Fruit fly (Drosophila melanogaster) ovary, adult (tissue): Measurements from ENCODE around the gene CG17327.

Source experiments
- CG17801 ChIP-seq: fragments of 200-800 bp; optimal IDR thresholded peaks from 2 replicates; lab custom pipeline; 2019; ENCODE audit warnings: missing biosample characterization, mild to moderate bottlenecking, missing genetic modification characterization, moderate library complexity; ENCODE audit not compliant: partially characterized antibody

CG17327 gene

DNA sequence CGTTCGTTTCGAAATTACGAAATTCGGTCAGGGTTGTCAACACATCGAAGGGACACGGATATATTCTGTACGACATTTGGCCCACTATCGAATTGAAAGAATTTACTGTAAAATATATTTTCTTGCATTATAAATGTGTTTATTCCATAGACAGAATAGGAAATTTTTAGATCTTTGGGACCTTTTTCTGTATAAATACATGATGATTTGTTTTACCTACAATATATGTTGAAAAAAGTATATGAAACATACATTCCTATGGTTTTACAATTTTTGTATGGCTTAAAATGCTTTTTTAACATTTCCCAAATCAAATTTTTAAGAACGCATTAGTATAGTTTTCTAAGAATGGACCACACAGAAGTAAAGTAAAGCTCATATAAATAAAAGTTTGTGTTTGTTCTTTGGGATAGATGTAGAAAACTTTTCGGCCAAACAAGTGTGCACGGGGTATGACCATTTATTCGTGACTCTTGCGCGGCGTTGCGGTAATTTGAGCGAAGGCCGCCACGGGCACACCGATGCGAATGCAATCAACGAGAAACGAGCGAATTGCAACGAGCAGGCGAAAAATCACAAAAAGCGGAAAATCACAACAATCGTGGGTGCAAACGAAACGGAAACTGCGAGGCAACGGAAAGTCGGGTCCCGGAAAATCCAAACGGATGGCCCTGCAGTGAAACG, at the start of gene CG17327, which contains the start of the genes CG44194 and CG7518:
Gene CG17327, minus strand, starts transcription at position 177 of the 684 bp plus-strand sequence.
Gene CG44194, minus strand, starts transcription at position 177 of the 684 bp plus-strand sequence.
Gene CG7518, plus strand, starts transcription at position 540 of the 684 bp plus-strand sequence.
- no peak for TF ChIP-seq CG17801 (GFP tag; lab: Kevin White, UChicago)

DNA sequence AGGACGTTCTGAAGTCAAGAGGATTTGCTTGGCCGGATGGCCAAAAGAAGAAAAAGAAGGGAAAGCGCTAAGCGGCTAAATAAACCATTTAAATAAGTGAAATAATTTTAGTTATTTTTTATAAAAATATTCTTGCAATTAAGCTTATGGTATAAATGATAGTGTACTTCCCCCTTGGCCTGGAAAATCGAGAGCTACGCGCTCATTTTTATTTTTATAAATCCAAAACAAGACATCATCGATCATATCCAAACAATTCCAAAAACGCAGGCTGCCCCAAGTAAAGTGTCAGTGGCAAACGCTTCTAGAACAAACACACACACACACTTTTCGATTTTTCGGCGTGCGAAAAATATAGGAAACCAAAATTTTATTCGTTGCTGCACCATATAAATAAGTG, 46.9 kb upstream of the CG17327 start, which contains the start of gene Hsc70-2:
Gene Hsc70-2, plus strand, starts transcription at position 301 of the 400 bp plus-strand sequence.
- no peak for TF ChIP-seq CG17801 (GFP tag; lab: Kevin White, UChicago)

DNA sequence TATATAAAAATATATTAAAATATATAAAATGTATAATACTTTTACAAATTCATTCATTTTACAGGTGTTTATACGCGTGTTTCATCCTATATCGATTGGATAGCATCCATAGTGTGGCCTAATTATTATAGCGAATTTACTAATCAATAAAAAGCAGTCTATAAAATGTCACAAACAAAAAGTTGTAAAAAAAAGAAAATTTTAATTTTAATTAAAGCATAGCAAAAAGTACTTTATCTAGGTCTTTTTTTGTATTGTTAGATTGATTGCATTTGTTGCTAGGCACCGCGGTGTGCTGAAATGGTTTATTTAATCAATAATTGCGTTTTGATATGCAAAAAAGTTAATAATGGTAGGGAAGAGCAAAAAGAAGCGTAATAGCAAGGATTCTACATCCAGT, 46.3 kb upstream of the CG17327 start, which contains the start of gene CG45122:
Gene CG45122, plus strand, starts transcription at position 301 of the 400 bp plus-strand sequence.
- TF ChIP-seq CG17801 (GFP tag; lab: Kevin White, UChicago): no peak

DNA sequence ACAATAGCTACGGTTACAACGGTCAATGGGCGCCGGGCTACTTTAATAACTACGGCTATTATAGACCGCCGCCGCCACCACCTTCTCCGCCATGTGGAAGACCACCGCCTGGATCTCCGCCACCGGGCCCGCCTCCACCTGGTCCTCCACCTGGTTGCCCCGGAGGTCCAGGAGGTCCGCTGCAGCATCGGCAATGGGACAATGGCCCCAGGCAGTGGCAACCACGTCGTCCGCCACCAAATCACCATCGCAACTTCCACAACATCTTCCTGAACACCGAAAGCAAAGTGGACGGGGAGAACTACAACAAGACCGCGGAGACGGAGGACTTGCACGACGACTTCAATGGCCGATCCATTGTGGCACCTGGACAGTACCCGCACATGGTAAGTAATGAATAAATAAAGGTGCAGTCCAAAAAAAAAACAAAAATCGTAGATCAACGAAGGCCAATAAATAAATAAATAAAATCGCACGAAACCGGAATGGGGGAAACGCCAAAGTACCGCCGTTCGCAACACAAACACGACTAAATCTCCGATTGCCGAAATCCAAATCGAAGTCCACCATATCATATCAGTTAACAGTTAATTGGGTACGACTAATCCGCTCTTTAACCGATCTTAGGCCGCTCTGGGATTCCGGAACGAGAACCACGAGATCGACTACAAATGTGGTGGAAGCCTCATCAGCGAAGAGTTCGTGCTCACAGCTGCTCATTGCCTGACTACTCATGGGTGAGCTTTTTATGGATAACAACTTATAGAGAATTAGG, 44.9 kb upstream of the CG17327 start, which contains the start of gene snk:
Gene snk, minus strand, starts transcription at position 513 of the 775 bp plus-strand sequence.
- no peak for TF ChIP-seq CG17801 (GFP tag; lab: Kevin White, UChicago)

DNA sequence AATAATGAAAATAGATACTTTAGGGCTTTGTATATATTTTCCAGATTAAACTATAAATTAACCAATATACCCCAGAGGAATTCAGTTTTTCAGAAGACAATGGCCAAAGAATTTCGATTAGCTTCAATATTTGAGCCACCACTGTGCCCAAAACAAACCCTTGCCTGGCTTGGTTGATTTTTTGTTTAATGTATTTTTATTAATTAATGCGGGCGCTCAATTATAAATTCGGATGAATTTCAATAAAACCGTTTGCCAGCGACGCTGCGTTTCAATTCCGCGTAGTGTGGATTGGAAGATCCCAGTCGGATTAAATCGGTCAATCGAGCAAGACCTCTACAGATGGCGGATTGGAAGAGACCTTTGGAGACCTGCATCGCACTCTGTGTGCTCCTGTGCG, 44.2 kb upstream of the CG17327 start, which contains the start of gene CG11670:
Gene CG11670, plus strand, starts transcription at position 301 of the 400 bp plus-strand sequence.
- no peak for TF ChIP-seq CG17801 (GFP tag; lab: Kevin White, UChicago)

DNA sequence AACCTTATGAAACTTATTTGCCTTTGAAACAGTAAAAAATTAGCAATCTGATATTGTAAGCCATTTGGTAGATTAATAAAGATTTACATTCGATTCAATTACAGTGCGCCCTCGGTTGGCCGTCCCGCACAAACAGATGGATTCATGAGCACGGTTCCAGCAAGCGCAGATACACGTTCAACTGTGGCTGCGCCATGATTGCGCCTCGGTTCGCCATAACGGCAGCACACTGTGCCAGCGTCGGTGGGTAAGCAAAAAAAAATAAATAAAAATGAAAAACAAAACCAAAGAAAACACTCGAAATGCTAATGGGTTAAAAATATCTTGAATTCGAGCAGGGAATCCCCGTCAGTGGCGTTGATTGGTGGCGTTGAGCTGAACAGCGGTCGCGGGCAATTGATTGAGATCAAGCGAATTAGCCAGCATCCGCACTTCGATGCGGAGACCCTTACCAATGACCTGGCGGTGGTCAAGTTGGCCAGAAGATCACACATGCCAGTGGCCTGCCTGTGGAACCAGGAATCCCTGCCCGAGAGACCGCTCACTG, 41.6 kb upstream of the CG17327 start:
- TF ChIP-seq CG17801 (GFP tag; lab: Kevin White, UChicago): no peak

DNA sequence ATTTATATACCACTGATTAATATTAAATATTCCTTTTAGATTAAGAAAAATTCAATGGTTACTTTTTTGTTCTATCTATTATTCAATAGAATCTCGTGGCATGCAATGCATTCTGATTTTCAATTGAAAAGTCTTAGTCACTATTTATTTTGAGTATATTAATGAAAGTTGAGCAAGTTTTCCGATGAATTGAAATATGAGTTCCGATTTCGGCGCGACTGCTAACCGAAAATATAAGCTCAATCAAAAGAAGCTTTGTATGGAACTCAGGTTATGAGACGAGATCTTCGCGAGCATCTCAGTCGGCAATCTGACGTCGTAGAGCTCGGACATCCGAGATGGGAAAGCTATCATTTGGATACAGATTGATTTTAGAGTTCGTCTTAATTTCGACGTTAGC, 40.5 kb upstream of the CG17327 start, which contains the start of gene CG11668:
Gene CG11668, plus strand, starts transcription at position 301 of the 400 bp plus-strand sequence.
- no peak for TF ChIP-seq CG17801 (GFP tag; lab: Kevin White, UChicago)

DNA sequence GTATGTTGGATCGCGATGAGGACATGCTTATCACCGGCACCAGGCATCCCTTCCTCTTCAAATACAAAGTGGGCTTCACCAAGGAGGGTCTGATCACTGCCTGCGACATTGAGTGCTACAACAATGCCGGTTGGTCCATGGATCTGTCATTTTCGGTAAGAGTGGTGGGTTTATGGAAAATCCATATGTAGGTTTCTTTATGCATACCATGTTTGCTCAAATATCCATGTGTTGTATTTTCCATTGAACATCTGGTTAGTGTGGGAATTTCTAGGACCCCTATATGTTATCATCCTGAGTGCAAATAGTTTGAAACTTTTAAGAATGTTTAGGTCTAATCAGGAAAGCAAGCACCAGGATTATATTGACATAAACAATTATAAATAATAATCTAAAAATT, 38.5 kb upstream of the CG17327 start:
- TF ChIP-seq CG17801 (GFP tag; lab: Kevin White, UChicago): no peak

DNA sequence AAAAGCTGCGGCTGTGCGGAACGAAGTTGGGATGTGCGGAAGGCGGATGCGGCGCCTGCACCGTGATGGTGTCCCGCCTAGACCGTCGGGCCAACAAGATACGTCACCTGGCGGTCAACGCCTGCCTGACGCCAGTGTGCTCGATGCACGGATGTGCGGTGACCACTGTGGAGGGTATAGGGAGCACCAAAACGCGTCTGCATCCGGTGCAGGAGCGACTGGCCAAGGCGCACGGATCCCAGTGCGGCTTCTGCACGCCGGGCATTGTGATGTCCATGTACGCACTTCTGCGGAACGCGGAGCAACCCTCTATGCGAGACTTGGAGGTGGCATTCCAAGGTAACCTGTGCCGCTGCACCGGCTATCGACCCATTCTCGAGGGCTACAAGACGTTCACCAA, 36.1 kb upstream of the CG17327 start:
- TF ChIP-seq CG17801 (GFP tag; lab: Kevin White, UChicago): no peak

DNA sequence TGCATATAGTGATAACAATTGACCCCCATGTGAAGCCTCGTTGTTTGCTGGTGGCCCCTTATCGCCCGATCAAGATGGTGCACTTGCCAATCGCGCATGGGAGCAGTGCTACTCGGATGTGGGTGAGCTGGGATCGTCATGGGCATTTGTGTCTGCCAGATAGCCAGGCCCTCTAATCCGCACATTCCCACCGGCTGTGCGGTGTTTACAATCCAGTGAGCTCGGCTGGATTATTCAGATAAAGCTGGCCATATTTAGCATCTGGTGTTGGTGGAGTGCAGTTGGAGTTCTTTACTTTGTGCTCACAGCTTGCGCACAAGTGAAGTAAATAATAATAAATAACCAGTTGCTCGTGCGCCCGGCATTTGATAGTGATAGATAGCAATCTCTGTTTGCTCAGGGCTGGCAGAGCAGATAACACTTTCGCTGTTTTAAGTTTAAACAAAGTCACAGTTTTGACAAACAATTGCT, 35.5 kb upstream of the CG17327 start:
- TF ChIP-seq CG17801 (GFP tag; lab: Kevin White, UChicago): peak; percentile 34

DNA sequence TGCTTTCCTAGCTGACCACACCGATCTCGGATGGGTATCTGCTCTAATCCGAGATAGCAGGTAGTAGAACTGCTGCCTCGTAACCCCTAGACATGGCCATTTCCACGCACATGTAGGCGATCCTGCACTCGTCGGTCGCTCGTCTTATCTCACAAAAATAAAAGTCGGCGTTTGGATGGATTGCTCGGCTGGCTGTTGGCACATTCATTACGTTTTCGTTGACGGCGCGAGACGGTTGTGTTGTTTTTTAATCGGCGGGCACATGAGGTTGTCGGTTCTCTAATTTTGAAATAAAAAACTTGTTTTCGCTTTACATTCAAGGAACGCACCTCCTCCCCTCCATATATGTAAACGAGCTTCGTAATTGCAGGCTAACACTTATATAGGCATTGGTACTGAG, 34.8 kb upstream of the CG17327 start, which contains the start of gene ry:
Gene ry, plus strand, starts transcription at position 206 of the 400 bp plus-strand sequence.
- no peak for TF ChIP-seq CG17801 (GFP tag; lab: Kevin White, UChicago)

DNA sequence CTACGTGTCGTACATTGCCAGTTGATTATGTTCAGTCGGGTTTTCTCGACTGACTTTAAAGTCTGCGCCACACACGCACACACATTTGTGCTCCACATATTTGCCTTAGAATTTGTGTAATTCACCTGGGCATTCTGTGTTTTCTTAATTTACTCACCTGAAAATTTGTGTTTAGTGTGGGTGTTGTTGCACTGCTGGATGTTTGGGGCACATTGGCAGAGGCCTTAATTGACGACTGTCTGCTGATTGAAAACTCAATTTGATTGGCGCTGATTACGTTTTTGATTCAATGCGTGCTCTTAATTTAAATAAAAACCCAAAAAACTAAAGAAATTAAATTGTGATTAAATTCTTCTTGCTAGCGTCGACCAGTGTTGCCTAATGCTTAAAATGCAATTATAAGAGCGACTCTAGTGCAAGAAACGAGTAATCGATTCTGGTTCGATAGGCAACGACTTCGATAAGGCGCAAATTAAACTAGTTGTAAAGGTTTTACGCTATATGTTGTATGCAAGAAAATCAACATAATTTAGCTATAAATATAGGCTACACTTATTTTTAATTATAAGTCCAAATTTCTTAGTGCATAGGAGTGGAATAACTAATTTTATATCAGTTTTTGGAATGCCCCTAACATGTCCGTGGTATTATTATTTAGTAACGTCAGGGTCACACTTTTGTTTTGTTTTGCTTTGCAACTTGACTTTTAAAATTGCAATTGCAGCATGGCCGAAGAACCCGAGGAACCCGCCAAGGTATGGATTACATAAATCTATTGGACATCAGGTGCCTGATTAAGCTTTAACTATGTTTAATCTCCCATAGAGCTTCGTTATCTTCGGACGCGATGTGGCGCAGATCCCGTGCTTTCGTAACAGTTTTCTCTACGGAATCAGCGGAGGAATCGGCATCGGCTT, 33.0 kb upstream of the CG17327 start, which contains the start of the genes CG46281 and CG46280:
Gene CG46281, minus strand, starts transcription at position 51 of the 917 bp plus-strand sequence.
Gene CG46280, minus strand, starts transcription at position 403 of the 917 bp plus-strand sequence.
- peak; percentile 49 for TF ChIP-seq CG17801 (GFP tag; lab: Kevin White, UChicago)

DNA sequence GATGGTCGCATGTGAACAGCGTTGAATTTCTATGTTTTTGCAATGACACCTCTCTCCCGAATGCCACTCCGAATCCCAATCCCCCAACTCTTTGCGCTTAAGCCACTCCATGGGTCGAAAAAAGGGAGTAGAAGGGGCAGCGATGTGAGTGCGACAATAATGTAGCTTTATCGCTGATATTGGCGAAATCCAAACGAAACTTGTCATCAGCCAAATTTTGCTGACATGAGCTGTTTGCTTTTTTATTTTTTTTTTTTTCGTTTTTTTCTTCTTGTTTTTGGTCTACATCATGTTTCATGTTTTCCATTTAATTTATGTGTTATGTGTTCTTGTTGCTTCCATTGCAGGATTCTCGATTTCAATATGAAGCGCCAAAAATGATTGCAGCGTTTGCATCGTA, 21.5 kb upstream of the CG17327 start:
- peak; percentile 18 for TF ChIP-seq CG17801 (GFP tag; lab: Kevin White, UChicago)
